Worm (Caenorhabditis elegans) whole organism, L4/young adult: Measurements from ENCODE around the gene srd-48.

Experiments used
- W03F9.2 ChIP-seq: fragments of 150-350 bp; optimal IDR thresholded peaks from 2 replicates; lab custom pipeline; 2014; ENCODE audit warnings: missing biosample characterization, missing genetic modification characterization
- dao-5 ChIP-seq: sonication (generic microtip); optimal IDR thresholded peaks from 2 replicates; lab custom pipeline; 2016; ENCODE audit warnings: missing genotype, missing genetic modification characterization, moderate library complexity, missing compliant biosample characterization
- him-1 ChIP-seq: sonication (generic microtip); optimal IDR thresholded peaks from 2 replicates; lab custom pipeline; 2016; ENCODE audit warnings: missing genotype, missing genetic modification reagents, missing genetic modification characterization, missing compliant biosample characterization

ce11 chrX:12346729-12347128 is 10.8 kb downstream of the srd-48 start, which contains the start of gene F42F12.11:
- TF ChIP-seq W03F9.2 (tag; lab: Kevin White, UChicago) (no peak), him-1 (tag; lab: Kevin White, UChicago) (no peak), dao-5 (tag; lab: Kevin White, UChicago) (no peak)
